Fruit fly (Drosophila melanogaster): Measurements from ENCODE around the gene COX6AL2.

The COX6AL2 gene

DNA sequence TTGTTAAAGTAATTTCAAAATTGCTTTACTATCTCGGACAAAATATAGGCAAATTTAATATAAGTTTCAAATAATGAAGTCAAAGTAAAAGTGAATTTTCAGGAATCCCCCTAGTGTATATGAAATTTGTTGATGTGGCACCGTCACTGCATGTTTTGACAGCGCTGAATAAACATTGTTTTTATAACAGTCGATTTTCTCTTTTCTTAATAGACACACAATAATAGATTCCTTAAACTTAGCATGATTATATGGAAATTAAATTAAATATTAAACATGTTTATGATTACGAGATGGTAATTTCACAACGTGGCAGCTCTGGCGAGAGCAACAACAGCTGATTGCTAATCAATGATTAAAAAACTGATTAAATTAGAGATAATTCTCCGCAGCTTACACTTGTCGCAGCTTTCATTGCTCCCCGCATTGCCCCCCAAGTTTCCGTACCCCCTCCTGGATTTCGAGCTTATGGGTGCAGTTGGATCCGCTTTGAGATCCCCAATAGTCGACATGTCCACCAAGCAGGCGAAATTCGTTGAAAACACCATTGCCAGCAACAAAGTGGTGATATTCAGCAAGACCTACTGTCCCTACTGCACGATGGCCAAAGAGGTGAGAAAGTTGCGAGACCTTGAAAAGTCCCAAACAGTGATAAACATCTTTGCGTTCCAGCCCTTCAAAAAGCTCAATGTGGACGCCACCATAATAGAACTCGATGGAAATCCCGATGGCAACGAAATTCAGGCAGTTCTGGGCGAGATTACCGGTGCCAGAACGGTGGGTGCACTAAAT is 44.7 kb downstream of the COX6AL2 start, which contains the start of gene Grx1 (continued):
- TF ChIP-seq emc (GFP tag; optimal IDR thresholded peaks at IDR 0.05) (no peak), CG9817 (tag; optimal IDR thresholded peaks at IDR 0.05) (peak; percentile 48), CG6654 (GFP tag; optimal IDR thresholded peaks at IDR 0.05) (no peak), dmrt99B (tag; optimal IDR thresholded peaks at IDR 0.05) (peak; percentile 53), CG30431 (GFP tag; optimal IDR thresholded peaks at IDR 0.05) (no peak), Bteb2 (GFP tag; optimal IDR thresholded peaks at IDR 0.05) (peak; percentile 48), CG6689 (GFP tag; IDR thresholded peaks at IDR 0.05) (peak; percentile 61), bcd (GFP tag; optimal IDR thresholded peaks at IDR 0.05) (peak; percentile 25), C15 (GFP tag; IDR thresholded peaks at IDR 0.05) (no peak), tna (GFP tag; IDR thresholded peaks at IDR 0.05; ENCODE audit: partially characterized antibody) (no peak), CG1529 (GFP tag; optimal IDR thresholded peaks at IDR 0.05) (peak; percentile 50), CG16815 (GFP tag; optimal IDR thresholded peaks at IDR 0.05) (no peak), vvl (GFP tag; IDR thresholded peaks at IDR 0.05) (peak; percentile 67), sr (GFP tag; IDR thresholded peaks at IDR 0.05) (no peak), Taf1 (GFP tag; IDR thresholded peaks at IDR 0.05) (peak; percentile 32; the same call in 1 of the 2 replicates), kay (GFP tag; optimal IDR thresholded peaks at IDR 0.05) (peak; percentile 55), ro (GFP tag; IDR thresholded peaks at IDR 0.05) (no peak), trh (GFP tag; optimal IDR thresholded peaks at IDR 0.05) (no peak), D (optimal IDR thresholded peaks at IDR 0.05) (no peak), D (GFP tag; optimal IDR thresholded peaks at IDR 0.05) (peak; percentile 47), sc (optimal IDR thresholded peaks at IDR 0.05) (no peak), sc (GFP tag; optimal IDR thresholded peaks at IDR 0.05) (peak; percentile 38), CG8290 (GFP tag; optimal IDR thresholded peaks at IDR 0.05) (peak; percentile 50), CG8290 (tag; optimal IDR thresholded peaks at IDR 0.05) (peak in 1 of 2 experiments; percentile 35), CG4730 (GFP tag; IDR thresholded peaks at IDR 0.05) (no peak), CG32767 (GFP tag; IDR thresholded peaks at IDR 0.05) (no peak), nom (GFP tag; optimal IDR thresholded peaks at IDR 0.05) (peak; percentile 11), corto (GFP tag; optimal IDR thresholded peaks at IDR 0.05) (peak; percentile 36), sens (GFP tag) (peak; percentile 95), da (GFP tag; optimal IDR thresholded peaks at IDR 0.05) (no peak), CG34422 (GFP tag; IDR thresholded peaks at IDR 0.05) (no peak), BtbVII (GFP tag; optimal IDR thresholded peaks at IDR 0.05) (peak; percentile 67), CG4424 (GFP tag; optimal IDR thresholded peaks at IDR 0.05) (peak; percentile 69), CG10267 (tag; optimal IDR thresholded peaks at IDR 0.05) (peak; percentile 62), CG1603 (tag; optimal IDR thresholded peaks at IDR 0.05) (peak; percentile 57), CG31224 (GFP tag; IDR thresholded peaks at IDR 0.05) (no peak), Hmx (GFP tag; optimal IDR thresholded peaks at IDR 0.05) (peak; percentile 33), gro (GFP tag; optimal IDR thresholded peaks at IDR 0.05) (no peak), crol (GFP tag; IDR thresholded peaks at IDR 0.05) (peak; percentile 77), CG12155 (GFP tag; optimal IDR thresholded peaks at IDR 0.05) (peak; percentile 54), CG16813 (GFP tag; IDR thresholded peaks at IDR 0.05; ENCODE audit: partially characterized antibody) (no peak), CG13894 (tag; optimal IDR thresholded peaks at IDR 0.05) (peak; percentile 35), maf-S (GFP tag; optimal IDR thresholded peaks at IDR 0.05) (peak; percentile 31), vnd (GFP tag; IDR thresholded peaks at IDR 0.05; ENCODE audit: partially characterized antibody) (no peak), CG2199 (GFP tag; IDR thresholded peaks at IDR 0.05) (no peak), CG34224 (GFP tag; IDR thresholded peaks at IDR 0.05; ENCODE audit: partially characterized antibody) (peak; percentile 7; the same call in 1 of the 3 replicates), CG9727 (GFP tag; optimal IDR thresholded peaks at IDR 0.05) (peak; percentile 49), CG3281 (GFP tag; optimal IDR thresholded peaks at IDR 0.05) (peak; percentile 55), Stat92E (GFP tag; optimal IDR thresholded peaks at IDR 0.05) (no peak), peb (GFP tag; IDR thresholded peaks at IDR 0.05) (no peak)

Data from whole organism, embryonic.